Worm (Caenorhabditis elegans): Measurements from ENCODE around the gene C09B9.85.

Gene C09B9.85

ce11 chrIV:4995842-4996241 lies 29.7 kb downstream of the C09B9.85 start, which contains the start of gene ssq-2:
Gene ssq-2, plus strand, starts transcription at chrIV:4996142.
- TF ChIP-seq ceh-88 (GFP tag; IDR thresholded peaks at IDR 0.05) (no peak), lir-3 (tag; optimal IDR thresholded peaks at IDR 0.05; ENCODE audit: poor library complexity) (no peak), unc-62 (GFP tag; optimal IDR thresholded peaks at IDR 0.05) (no peak), isw-1 (GFP tag; IDR thresholded peaks at IDR 0.05) (no peak), snu-23 (GFP tag; optimal IDR thresholded peaks at IDR 0.05) (no peak), nhr-84 (tag; optimal IDR thresholded peaks at IDR 0.05) (no peak), tlp-1 (tag; optimal IDR thresholded peaks at IDR 0.05) (no peak), tbx-2 (tag; optimal IDR thresholded peaks at IDR 0.05) (no peak), rnt-1 (tag; optimal IDR thresholded peaks at IDR 0.05) (no peak), Y116A8C.19 (tag; optimal IDR thresholded peaks at IDR 0.05; ENCODE audit: borderline replicate concordance) (no peak), aly-2 (tag; optimal IDR thresholded peaks at IDR 0.05) (no peak), fkh-8 (tag; optimal IDR thresholded peaks at IDR 0.05) (no peak), ceh-8 (GFP tag; optimal IDR thresholded peaks at IDR 0.05) (no peak)

- TF ChIP-seq lin-15B (tag; optimal IDR thresholded peaks at IDR 0.05) (no peak), mep-1 (tag; optimal IDR thresholded peaks at IDR 0.05) (no peak)
Measured at ce11 chrIV:4993128-4993527, 32.4 kb downstream of the C09B9.85 start.

- TF ChIP-seq fos-1 (tag; optimal IDR thresholded peaks at IDR 0.05): no peak
- TF ChIP-seq ceh-90 (tag; optimal IDR thresholded peaks at IDR 0.05): no peak
- TF ChIP-seq nhr-20 (tag; optimal IDR thresholded peaks at IDR 0.05): no peak
- no peak for TF ChIP-seq C04F5.9 (tag; optimal IDR thresholded peaks at IDR 0.05)
- TF ChIP-seq elt-2 (tag; optimal IDR thresholded peaks at IDR 0.05): no peak
- TF ChIP-seq lir-3 (tag; optimal IDR thresholded peaks at IDR 0.05; ENCODE audit: poor library complexity): no peak
- TF ChIP-seq hlh-4 (tag; optimal IDR thresholded peaks at IDR 0.05): no peak
- TF ChIP-seq zip-4 (GFP tag; optimal IDR thresholded peaks at IDR 0.05): no peak
- no peak for TF ChIP-seq snpc-4 (tag; optimal IDR thresholded peaks at IDR 0.05)
- TF ChIP-seq sptf-1 (tag; optimal IDR thresholded peaks at IDR 0.05): no peak
- TF ChIP-seq nhr-90 (tag; optimal IDR thresholded peaks at IDR 0.05; ENCODE audit: poor library complexity): no peak
- no peak for TF ChIP-seq Y116A8C.19 (tag; optimal IDR thresholded peaks at IDR 0.05; ENCODE audit: borderline replicate concordance)
- no peak for TF ChIP-seq unc-86 (tag; optimal IDR thresholded peaks at IDR 0.05)
- TF ChIP-seq C16A3.4 (tag; optimal IDR thresholded peaks at IDR 0.05): no peak
- no peak for TF ChIP-seq nhr-19 (GFP tag; conservative IDR thresholded peaks at IDR 0.05)
Measured at ce11 chrIV:4992089-4992488, 33.5 kb downstream of the C09B9.85 start, which contains the start of gene str-162. Gene str-162, plus strand, starts transcription at chrIV:4992389.

ce11 chrIV:4988531-4988930 lies 37.0 kb downstream of the C09B9.85 start, which contains the start of gene E03H12.7:
Gene E03H12.7, minus strand, starts transcription at chrIV:4988631.
- TF ChIP-seq ama-1 (optimal IDR thresholded peaks at IDR 0.05): no peak
- no peak for TF ChIP-seq elt-2 (tag; optimal IDR thresholded peaks at IDR 0.05)
- TF ChIP-seq nhr-90 (tag; optimal IDR thresholded peaks at IDR 0.05; ENCODE audit: poor library complexity): no peak
- TF ChIP-seq isw-1 (GFP tag; IDR thresholded peaks at IDR 0.05): no peak
- TF ChIP-seq ceh-88 (GFP tag; IDR thresholded peaks at IDR 0.05): no peak
- TF ChIP-seq nhr-237 (tag; optimal IDR thresholded peaks at IDR 0.05): no peak
- TF ChIP-seq lin-39 (tag; optimal IDR thresholded peaks at IDR 0.05): no peak
- no peak for TF ChIP-seq vab-15 (tag; optimal IDR thresholded peaks at IDR 0.05)

- no peak for TF ChIP-seq ets-5 (GFP tag; IDR thresholded peaks at IDR 0.05)
- no peak for TF ChIP-seq ceh-88 (GFP tag; IDR thresholded peaks at IDR 0.05)
- no peak for TF ChIP-seq zag-1 (tag; optimal IDR thresholded peaks at IDR 0.05)
- TF ChIP-seq isw-1 (GFP tag; IDR thresholded peaks at IDR 0.05): no peak
- TF ChIP-seq nhr-237 (tag; optimal IDR thresholded peaks at IDR 0.05): no peak
- TF ChIP-seq ztf-11 (tag; optimal IDR thresholded peaks at IDR 0.05): no peak
- TF ChIP-seq unc-98 (GFP tag; IDR thresholded peaks at IDR 0.05): no peak
- no peak for TF ChIP-seq tlp-1 (tag; optimal IDR thresholded peaks at IDR 0.05)
- no peak for TF ChIP-seq blmp-1 (tag; optimal IDR thresholded peaks at IDR 0.05)
- TF ChIP-seq xbp-1 (tag; optimal IDR thresholded peaks at IDR 0.05): no peak
- TF ChIP-seq lin-39 (tag; optimal IDR thresholded peaks at IDR 0.05): no peak
- no peak for TF ChIP-seq pqm-1 (tag; optimal IDR thresholded peaks at IDR 0.05)
- no peak for TF ChIP-seq tbx-2 (tag; optimal IDR thresholded peaks at IDR 0.05)
- no peak for TF ChIP-seq mep-1 (tag; optimal IDR thresholded peaks at IDR 0.05)
- TF ChIP-seq sptf-1 (tag; optimal IDR thresholded peaks at IDR 0.05): no peak
- TF ChIP-seq nhr-28 (tag; optimal IDR thresholded peaks at IDR 0.05): no peak
- TF ChIP-seq sox-4 (tag; optimal IDR thresholded peaks at IDR 0.05): no peak
- no peak for TF ChIP-seq ama-1 (optimal IDR thresholded peaks at IDR 0.05)
- no peak for TF ChIP-seq hpl-2 (GFP tag; optimal IDR thresholded peaks at IDR 0.05)
- no peak for TF ChIP-seq skn-1 (tag; optimal IDR thresholded peaks at IDR 0.05)
Measured at ce11 chrIV:4986246-4986645, 39.3 kb downstream of the C09B9.85 start, which contains the start of gene clec-177. Gene clec-177, plus strand, starts transcription at chrIV:4986546.
